Worm (Caenorhabditis elegans): Measurements from ENCODE around the gene C39B10.1.

C39B10.1 gene

ce11 chrX:10430866-10431265 is 32.6 kb downstream of the C39B10.1 start:
- TF ChIP-seq elt-2 (tag; optimal IDR thresholded peaks at IDR 0.05) = peak; percentile 75
- TF ChIP-seq sox-4 (tag; optimal IDR thresholded peaks at IDR 0.05) = no peak

ce11 chrX:10429203-10429602 is 34.2 kb downstream of the C39B10.1 start:
- TF ChIP-seq lin-11 (tag; optimal IDR thresholded peaks at IDR 0.05) = no peak
- TF ChIP-seq ceh-31 (tag; optimal IDR thresholded peaks at IDR 0.05) = no peak
- no peak for TF ChIP-seq sox-2 (GFP tag; IDR thresholded peaks at IDR 0.05)
- TF ChIP-seq ceh-2 (tag; optimal IDR thresholded peaks at IDR 0.05) = no peak
- no peak for TF ChIP-seq hlh-15 (tag; optimal IDR thresholded peaks at IDR 0.05)
- TF ChIP-seq dve-1 (tag; optimal IDR thresholded peaks at IDR 0.05) = no peak
- no peak for TF ChIP-seq fkh-6 (tag; optimal IDR thresholded peaks at IDR 0.05)
- no peak for TF ChIP-seq lim-6 (tag; optimal IDR thresholded peaks at IDR 0.05)
- no peak for TF ChIP-seq ets-4 (tag; optimal IDR thresholded peaks at IDR 0.05)
- TF ChIP-seq fkh-10 (GFP tag; optimal IDR thresholded peaks at IDR 0.05) = no peak

DNA sequence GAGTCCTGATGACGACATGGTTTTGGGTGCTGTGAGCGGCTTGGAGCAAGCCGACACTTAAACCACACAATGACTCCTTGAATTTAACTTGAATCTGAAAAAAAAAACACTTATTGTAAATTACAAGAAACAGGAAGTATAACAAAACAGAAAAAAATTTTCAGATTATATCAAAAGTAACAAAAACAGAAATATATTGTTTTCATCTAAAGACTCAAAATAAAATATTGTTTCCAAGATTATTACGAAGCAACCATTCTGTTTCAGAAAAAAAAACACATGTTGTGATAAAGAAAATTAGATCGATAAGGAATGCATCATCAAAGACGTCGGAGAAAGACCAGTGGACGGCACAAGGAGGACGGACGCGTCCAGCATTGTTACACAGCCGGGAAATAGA is 34.9 kb downstream of the C39B10.1 start, which contains the start of gene mig-15:
Gene mig-15 (minus strand): TSS at position 101 of the 400 bp plus-strand sequence.
- TF ChIP-seq K02D7.2 (tag; optimal IDR thresholded peaks at IDR 0.05) (no peak), gmeb-2 (tag; optimal IDR thresholded peaks at IDR 0.05) (no peak), unc-55 (GFP tag; optimal IDR thresholded peaks at IDR 0.05) (no peak)

DNA sequence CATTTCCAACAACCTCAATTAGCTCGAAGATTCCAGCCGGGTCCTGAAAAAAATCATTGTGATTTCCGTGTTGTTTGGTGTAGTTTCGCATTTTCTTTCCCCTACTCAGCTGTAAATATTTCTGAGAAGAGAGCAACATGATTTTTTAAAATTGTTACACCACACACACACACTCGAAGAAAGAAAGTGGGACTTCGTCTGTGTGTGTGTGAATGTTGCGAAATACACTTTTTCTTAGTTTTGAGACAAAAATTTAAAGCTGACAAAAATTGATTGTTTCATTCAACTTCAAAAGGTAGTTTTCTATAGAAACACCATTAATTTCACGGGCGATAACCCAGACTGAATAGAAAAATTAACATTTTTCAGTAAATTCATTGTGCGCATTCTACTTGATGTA is 35.3 kb downstream of the C39B10.1 start:
- no peak for TF ChIP-seq eyg-1 (tag; optimal IDR thresholded peaks at IDR 0.05)
- no peak for TF ChIP-seq pat-9 (tag; optimal IDR thresholded peaks at IDR 0.05)
- no peak for TF ChIP-seq ceh-34 (tag; optimal IDR thresholded peaks at IDR 0.05)
- TF ChIP-seq F13H6.1 (tag; optimal IDR thresholded peaks at IDR 0.05) = no peak
- no peak for TF ChIP-seq ama-1 (optimal IDR thresholded peaks at IDR 0.05)
- no peak for TF ChIP-seq nfya-1 (tag; optimal IDR thresholded peaks at IDR 0.05)
- no peak for TF ChIP-seq ceh-45 (GFP tag; IDR thresholded peaks at IDR 0.05)
- TF ChIP-seq ceh-6 (GFP tag; optimal IDR thresholded peaks at IDR 0.05) = no peak
- no peak for TF ChIP-seq dmd-4 (tag; optimal IDR thresholded peaks at IDR 0.05; ENCODE audit: borderline replicate concordance)
- no peak for TF ChIP-seq pros-1 (tag; optimal IDR thresholded peaks at IDR 0.05)
- TF ChIP-seq lin-11 (tag; optimal IDR thresholded peaks at IDR 0.05) = no peak
- no peak for TF ChIP-seq C38D4.7 (GFP tag; optimal IDR thresholded peaks at IDR 0.05)

DNA sequence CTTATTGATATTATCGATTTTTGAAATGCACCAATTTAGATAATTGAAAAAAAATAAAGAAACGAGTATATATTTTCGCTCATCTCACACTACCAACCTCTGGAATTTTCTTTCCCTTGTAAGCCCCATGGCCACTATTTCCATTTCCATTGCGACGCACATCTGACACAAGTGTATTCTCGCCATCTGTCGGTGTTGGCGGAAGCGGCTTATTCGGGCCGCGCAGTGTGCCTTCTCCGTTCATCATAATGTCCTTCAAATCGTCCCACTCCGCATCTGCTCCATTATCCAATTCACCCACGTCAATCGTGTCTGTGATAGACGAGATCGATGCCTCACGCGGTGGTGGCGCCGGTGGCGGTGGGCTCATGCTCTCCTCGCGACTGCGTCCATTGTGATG is 38.7 kb downstream of the C39B10.1 start:
- TF ChIP-seq ets-4 (tag; optimal IDR thresholded peaks at IDR 0.05) (no peak), sox-2 (GFP tag; IDR thresholded peaks at IDR 0.05) (no peak), npax-4 (tag; optimal IDR thresholded peaks at IDR 0.05) (no peak), unc-55 (GFP tag; optimal IDR thresholded peaks at IDR 0.05) (no peak), ceh-14 (tag; optimal IDR thresholded peaks at IDR 0.05) (no peak), pha-4 (tag; optimal IDR thresholded peaks at IDR 0.05) (no peak), che-1 (tag; optimal IDR thresholded peaks at IDR 0.05) (no peak), ceh-34 (tag; optimal IDR thresholded peaks at IDR 0.05) (no peak), sdc-2 (tag; optimal IDR thresholded peaks at IDR 0.05) (no peak), pha-2 (tag; optimal IDR thresholded peaks at IDR 0.05) (no peak)

- TF ChIP-seq C08G9.2 (tag; optimal IDR thresholded peaks at IDR 0.05) (no peak), ahr-1 (tag; optimal IDR thresholded peaks at IDR 0.05) (no peak), nhr-11 (tag; optimal IDR thresholded peaks at IDR 0.05) (no peak), ceh-48 (tag; optimal IDR thresholded peaks at IDR 0.05) (no peak), pag-3 (tag; optimal IDR thresholded peaks at IDR 0.05; ENCODE audit: borderline replicate concordance) (no peak), ceh-9 (tag; optimal IDR thresholded peaks at IDR 0.05) (no peak), npax-4 (tag; optimal IDR thresholded peaks at IDR 0.05) (no peak), pax-1 (tag; optimal IDR thresholded peaks at IDR 0.05) (no peak), ceh-24 (tag; optimal IDR thresholded peaks at IDR 0.05) (no peak), hlh-30 (tag; optimal IDR thresholded peaks at IDR 0.05; ENCODE audit: insufficient read depth) (no peak), dmd-4 (tag; optimal IDR thresholded peaks at IDR 0.05; ENCODE audit: borderline replicate concordance) (no peak), lin-11 (tag; optimal IDR thresholded peaks at IDR 0.05) (no peak), T23F11.4 (GFP tag; optimal IDR thresholded peaks at IDR 0.05) (no peak), sox-2 (GFP tag; IDR thresholded peaks at IDR 0.05) (no peak), Y22D7AL.16 (tag; optimal IDR thresholded peaks at IDR 0.05) (no peak), unc-3 (GFP tag; conservative IDR thresholded peaks at IDR 0.05) (no peak), unc-3 (tag; optimal IDR thresholded peaks at IDR 0.05) (no peak), ceh-31 (tag; optimal IDR thresholded peaks at IDR 0.05) (no peak)
Measured at ce11 chrX:10422714-10423113, 40.7 kb downstream of the C39B10.1 start.

All from whole organism, late embryonic.